Fruit fly (Drosophila melanogaster): ENCODE measurements around the gene Nuak.
A peak's percentile ranks its signal among the peaks of the same experiment; 100 is the strongest.

Nuak gene

DNA sequence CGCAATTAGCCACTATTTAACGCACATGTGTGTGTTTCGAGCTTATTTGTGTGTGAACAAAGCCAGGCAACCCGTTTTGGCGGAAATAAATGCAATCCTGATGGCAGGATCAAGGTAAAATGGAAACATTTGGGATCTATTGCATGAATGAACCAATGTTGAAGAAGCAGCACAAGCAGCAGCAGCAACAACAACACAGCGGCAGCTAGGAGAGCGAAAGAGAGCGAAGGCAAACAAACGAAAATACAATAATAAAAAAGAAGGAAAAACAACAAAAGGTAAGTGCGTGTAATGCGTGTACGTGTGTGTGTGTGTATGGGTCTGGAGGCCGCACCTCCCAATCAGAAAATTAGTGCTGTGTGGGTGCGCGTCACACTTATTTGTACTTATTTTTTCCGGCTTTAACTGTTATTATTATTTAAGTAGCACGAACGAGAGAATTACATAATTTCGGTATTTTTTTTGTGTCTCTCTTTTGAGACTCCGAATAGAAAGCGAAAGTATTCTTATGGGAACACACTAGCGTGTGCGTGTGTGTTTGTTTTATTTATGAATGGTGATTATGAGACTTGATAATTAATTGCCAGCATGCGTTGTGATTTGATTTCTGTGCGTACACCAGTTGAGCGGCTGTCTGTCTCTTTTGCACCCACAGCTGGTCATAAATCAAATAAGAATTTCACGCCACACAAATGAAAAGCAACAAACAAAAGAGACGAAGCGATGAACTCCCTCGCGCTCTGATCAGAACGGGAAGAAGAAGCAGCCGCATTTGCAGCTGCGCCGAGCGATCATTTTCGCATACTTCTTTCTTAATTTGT, 705 bp downstream of the Nuak start (continued):
- TF ChIP-seq CG11085 (GFP tag; IDR thresholded peaks at IDR 0.05) (no peak), gt (GFP tag; IDR thresholded peaks at IDR 0.05) (no peak), ind (GFP tag; optimal IDR thresholded peaks at IDR 0.05) (no peak), NC2β (GFP tag; optimal IDR thresholded peaks at IDR 0.05) (no peak)

DNA sequence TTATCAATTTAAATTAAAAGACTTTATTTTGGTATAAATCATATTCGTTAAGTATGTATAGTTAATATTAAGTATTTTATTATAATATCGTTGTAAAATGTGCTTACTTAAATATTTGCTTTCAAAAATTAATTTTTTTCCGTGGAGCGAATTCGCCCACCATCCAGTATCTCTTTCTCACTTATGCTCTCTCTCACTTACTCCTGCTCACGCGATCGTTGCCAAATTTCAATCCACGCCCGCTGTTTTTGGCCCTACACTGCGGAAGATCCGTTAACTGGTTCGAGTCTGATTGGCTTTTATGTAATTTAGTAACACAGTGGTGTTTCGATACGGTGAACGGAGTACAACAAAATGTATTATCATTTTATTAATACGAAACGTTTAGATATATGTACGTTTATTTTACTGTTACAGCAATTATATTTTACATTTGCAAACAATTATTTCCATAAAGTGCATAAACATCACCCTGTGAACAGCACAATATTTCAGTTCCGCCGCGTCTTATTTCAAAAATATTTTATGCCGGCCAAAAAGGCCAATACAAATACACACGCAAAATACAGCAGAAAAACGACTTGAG, 1.5 kb downstream of the Nuak start:
- TF ChIP-seq CG14860 (GFP tag; IDR thresholded peaks at IDR 0.05; ENCODE audit: partially characterized antibody) (no peak), Oli (tag; optimal IDR thresholded peaks at IDR 0.05) (peak; percentile 47), CG3163 (GFP tag; optimal IDR thresholded peaks at IDR 0.05) (no peak), CrebB (tag; optimal IDR thresholded peaks at IDR 0.05) (no peak), CG18619 (GFP tag; optimal IDR thresholded peaks at IDR 0.05) (peak; percentile 65), exex (tag; optimal IDR thresholded peaks at IDR 0.05) (peak; percentile 12), sc (optimal IDR thresholded peaks at IDR 0.05) (no peak), sc (GFP tag; optimal IDR thresholded peaks at IDR 0.05) (no peak), Abd-B (GFP tag; optimal IDR thresholded peaks at IDR 0.05) (no peak), Atf-2 (GFP tag; optimal IDR thresholded peaks at IDR 0.05) (no peak), CG8924 (tag; optimal IDR thresholded peaks at IDR 0.05) (peak; percentile 44), lmd (GFP tag; IDR thresholded peaks at IDR 0.05) (peak; percentile 64; the same call in 1 of the 2 replicates), esg (GFP tag; conservative IDR thresholded peaks at IDR 0.05) (peak; percentile 46; the same call in 1 of the 2 replicates), CG1603 (tag; optimal IDR thresholded peaks at IDR 0.05) (peak; percentile 48), CG6272 (GFP tag; IDR thresholded peaks at IDR 0.05) (peak; percentile 53; the same call in 1 of the 2 replicates), Hr39 (optimal IDR thresholded peaks at IDR 0.05) (no peak), Elba2 (GFP tag; optimal IDR thresholded peaks at IDR 0.05) (no peak), Dad (GFP tag; optimal IDR thresholded peaks at IDR 0.05) (no peak), Sry-β (GFP tag; optimal IDR thresholded peaks at IDR 0.05) (no peak), sim (GFP tag; IDR thresholded peaks at IDR 0.05) (no peak), CG14014 (GFP tag; IDR thresholded peaks at IDR 0.05) (peak; percentile 50), onecut (GFP tag; IDR thresholded peaks at IDR 0.05) (no peak), lbe (GFP tag; optimal IDR thresholded peaks at IDR 0.05) (peak; percentile 63), CG12391 (tag; optimal IDR thresholded peaks at IDR 0.05) (peak; percentile 54), H2.0 (GFP tag; IDR thresholded peaks at IDR 0.05) (peak; percentile 46), sens-2 (GFP tag; IDR thresholded peaks at IDR 0.05) (no peak), Dbx (GFP tag; IDR thresholded peaks at IDR 0.05) (peak; percentile 88), prd (optimal IDR thresholded peaks at IDR 0.05) (no peak), prd (GFP tag; IDR thresholded peaks at IDR 0.05) (peak; percentile 73; the same call in 2 of the 3 replicates), Chrac-16 (GFP tag; optimal IDR thresholded peaks at IDR 0.05) (peak; percentile 34), her (GFP tag; optimal IDR thresholded peaks at IDR 0.05) (no peak), jing (GFP tag; optimal IDR thresholded peaks at IDR 0.05) (no peak), CG10209 (GFP tag; optimal IDR thresholded peaks at IDR 0.05) (peak; percentile 29), CG4820 (GFP tag; optimal IDR thresholded peaks at IDR 0.05) (no peak), grn (GFP tag; optimal IDR thresholded peaks at IDR 0.05) (no peak), pho (GFP tag; optimal IDR thresholded peaks at IDR 0.05) (peak; percentile 49), CG16863 (GFP tag; optimal IDR thresholded peaks at IDR 0.05) (peak; percentile 4), CG2202 (tag; optimal IDR thresholded peaks at IDR 0.05) (no peak), Hr78 (GFP tag; optimal IDR thresholded peaks at IDR 0.05) (no peak), nau (GFP tag; optimal IDR thresholded peaks at IDR 0.05) (no peak), CG10462 (GFP tag; optimal IDR thresholded peaks at IDR 0.05) (peak; percentile 27), CG7745 (tag; optimal IDR thresholded peaks at IDR 0.05) (no peak), HHEX (GFP tag; optimal IDR thresholded peaks at IDR 0.05) (peak; percentile 41), PHDP (tag; optimal IDR thresholded peaks at IDR 0.05) (peak; percentile 63)

Measured in whole organism, embryonic.